Fruit fly (Drosophila melanogaster): ENCODE results near the gene TyrR.

TyrR gene

DNA sequence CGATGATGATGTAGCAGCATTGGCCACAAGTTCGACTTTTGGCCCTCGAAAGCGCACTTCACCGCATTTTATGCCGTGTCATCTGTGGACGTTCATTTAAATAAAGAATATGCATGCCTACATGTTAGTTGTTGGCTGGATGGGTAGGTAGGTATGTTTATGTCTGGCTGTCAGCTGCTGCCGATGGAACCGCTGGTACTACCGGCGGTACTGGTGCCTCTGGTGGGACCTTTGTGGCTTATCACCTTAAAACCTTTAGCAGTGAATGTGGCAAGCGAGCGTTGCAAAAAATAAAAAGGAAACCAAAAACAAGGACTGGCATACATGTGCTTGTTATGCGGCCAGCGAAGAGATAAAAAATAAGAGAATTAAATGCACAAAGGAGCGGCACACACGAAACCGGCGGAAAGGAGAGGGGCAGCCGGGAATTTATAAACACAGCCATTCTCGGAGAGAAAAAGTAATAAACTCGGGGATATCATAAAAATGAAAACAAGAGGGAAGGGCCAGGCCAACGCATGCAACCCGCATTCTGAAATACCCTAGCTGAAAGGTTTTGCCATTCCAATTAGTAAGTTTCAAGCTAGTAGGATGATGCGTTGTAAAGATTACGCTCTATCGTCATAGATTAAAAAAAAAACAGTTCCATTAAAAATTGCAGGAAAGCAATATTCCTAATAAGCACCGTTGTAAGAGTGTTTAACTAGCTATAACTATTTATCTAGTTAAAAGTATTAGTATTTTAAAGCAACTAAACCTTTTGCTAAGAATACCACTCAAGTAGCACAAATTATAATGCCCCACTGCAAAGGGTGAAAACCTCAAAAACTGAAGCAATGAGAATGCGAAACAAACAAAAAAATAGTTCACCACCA lies 60.8 kb downstream of the TyrR start:
- TF ChIP-seq prd (optimal IDR thresholded peaks at IDR 0.05) (no peak), prd (GFP tag; IDR thresholded peaks at IDR 0.05) (no peak), nom (GFP tag; optimal IDR thresholded peaks at IDR 0.05) (peak; percentile 33), CG30020 (tag; optimal IDR thresholded peaks at IDR 0.05) (no peak), CG7372 (GFP tag; IDR thresholded peaks at IDR 0.05) (no peak), cato (GFP tag; optimal IDR thresholded peaks at IDR 0.05; ENCODE audit: borderline replicate concordance) (no peak), cad (GFP tag; optimal IDR thresholded peaks at IDR 0.05) (peak; percentile 35), croc (GFP tag; conservative IDR thresholded peaks at IDR 0.05) (no peak), bbx (GFP tag; IDR thresholded peaks at IDR 0.05; ENCODE audit: partially characterized antibody) (no peak), CG17361 (GFP tag; IDR thresholded peaks at IDR 0.05) (no peak), Doc3 (GFP tag; IDR thresholded peaks at IDR 0.05; ENCODE audit: partially characterized antibody) (no peak), Drgx (GFP tag; IDR thresholded peaks at IDR 0.05) (peak; percentile 55; the same call in 1 of the 2 replicates), psq (GFP tag; optimal IDR thresholded peaks at IDR 0.05) (peak; percentile 10), insv (GFP tag; optimal IDR thresholded peaks at IDR 0.05) (no peak), Ets65A (GFP tag) (no peak), bsh (GFP tag; optimal IDR thresholded peaks at IDR 0.05) (peak in 1 of 2 experiments; percentile 62), Stat92E (GFP tag; optimal IDR thresholded peaks at IDR 0.05) (no peak), hbn (GFP tag; IDR thresholded peaks at IDR 0.05; ENCODE audit: partially characterized antibody) (no peak), lmd (GFP tag; IDR thresholded peaks at IDR 0.05) (no peak), CG14965 (GFP tag; optimal IDR thresholded peaks at IDR 0.05; ENCODE audit: borderline replicate concordance) (no peak), Meics (GFP tag; optimal IDR thresholded peaks at IDR 0.05) (no peak), Bdp1 (GFP tag; optimal IDR thresholded peaks at IDR 0.05) (no peak), ap (GFP tag; IDR thresholded peaks at IDR 0.05) (no peak), Med (GFP tag) (no peak), slp2 (GFP tag; optimal IDR thresholded peaks at IDR 0.05) (no peak), CG8944 (GFP tag; optimal IDR thresholded peaks at IDR 0.05) (no peak), kay (GFP tag; optimal IDR thresholded peaks at IDR 0.05) (no peak), corto (GFP tag; optimal IDR thresholded peaks at IDR 0.05) (peak; percentile 21), fd3F (GFP tag; optimal IDR thresholded peaks at IDR 0.05) (no peak), CG3726 (GFP tag; IDR thresholded peaks at IDR 0.05) (no peak), B-H1 (GFP tag; IDR thresholded peaks at IDR 0.05) (no peak), sob (GFP tag; IDR thresholded peaks at IDR 0.05) (no peak), Xrp1 (GFP tag; IDR thresholded peaks at IDR 0.05) (no peak), CG11247 (GFP tag; IDR thresholded peaks at IDR 0.05) (no peak), D19A (tag; optimal IDR thresholded peaks at IDR 0.05) (peak; percentile 59), CG7839 (tag; optimal IDR thresholded peaks at IDR 0.05) (no peak), CG4820 (GFP tag; optimal IDR thresholded peaks at IDR 0.05) (no peak), onecut (GFP tag; IDR thresholded peaks at IDR 0.05) (no peak), gcm (GFP tag; optimal IDR thresholded peaks at IDR 0.05) (peak; percentile 59), br (optimal IDR thresholded peaks at IDR 0.05) (no peak)

DNA sequence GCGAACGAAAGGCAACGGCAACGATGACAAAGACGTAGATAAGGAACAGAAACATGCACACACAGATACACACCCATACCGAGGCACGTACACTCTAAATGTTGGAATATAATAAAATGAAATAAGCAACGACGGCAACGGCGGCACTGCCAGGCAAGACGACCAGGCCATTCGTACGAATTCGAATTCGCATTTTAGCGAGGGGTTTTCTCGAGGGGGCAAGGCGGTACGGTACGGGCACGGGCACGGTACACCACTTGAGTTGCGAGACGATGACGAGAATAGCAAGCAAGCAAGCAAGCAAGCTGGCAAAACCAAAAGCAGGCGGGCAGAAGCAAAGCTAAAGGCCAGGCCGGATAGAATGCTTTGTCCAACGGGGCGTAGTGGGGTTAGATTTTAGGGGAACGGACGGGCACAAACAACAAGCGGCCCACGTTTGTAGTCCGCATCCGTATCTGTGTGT lies 61.8 kb downstream of the TyrR start:
- TF ChIP-seq run (tag; optimal IDR thresholded peaks at IDR 0.05) (no peak), HHEX (GFP tag; optimal IDR thresholded peaks at IDR 0.05) (no peak), bigmax (GFP tag; optimal IDR thresholded peaks at IDR 0.05) (no peak), chinmo (GFP tag; IDR thresholded peaks at IDR 0.05; ENCODE audit: partially characterized antibody) (0 out of 4 replicates have a peak, but pooled peaks have one; percentile 83), CG2120 (GFP tag; optimal IDR thresholded peaks at IDR 0.05) (peak; percentile 21), gt (GFP tag; IDR thresholded peaks at IDR 0.05) (no peak), Mad (GFP tag; optimal IDR thresholded peaks at IDR 0.05) (no peak), Awh (GFP tag; IDR thresholded peaks at IDR 0.05) (peak; percentile 37; the same call in 1 of the 2 replicates), Pdp1 (GFP tag; optimal IDR thresholded peaks at IDR 0.05) (peak in 1 of 2 experiments; percentile 40), caup (GFP tag; optimal IDR thresholded peaks at IDR 0.05; ENCODE audit: severe bottlenecking) (no peak), CG13894 (tag; optimal IDR thresholded peaks at IDR 0.05) (peak; percentile 49), lmd (GFP tag; IDR thresholded peaks at IDR 0.05) (no peak)

Data from whole organism, embryonic.